Worm (Caenorhabditis elegans) whole organism, early embryonic: ENCODE measurements around the gene Y54G11A.19.

ENCODE experiments used
- B0310.2 ChIP-seq: sonication (generic microtip); optimal IDR thresholded peaks from 2 replicates; lab custom pipeline; 2016; ENCODE audit warnings: mild to moderate bottlenecking, missing genetic modification characterization, missing compliant biosample characterization
- F13C5.2 ChIP-seq: sonication (generic microtip); optimal IDR thresholded peaks from 2 replicates; lab custom pipeline; 2017; ENCODE audit warnings: mild to moderate bottlenecking, missing genetic modification characterization, inconsistent platforms, missing compliant biosample characterization
- aly-1 ChIP-seq: sonication (generic microtip); optimal IDR thresholded peaks from 2 replicates; lab custom pipeline; 2016; ENCODE audit warnings: missing genetic modification characterization, missing compliant biosample characterization
- ama-1 ChIP-seq: fragments of 150-350 bp; optimal IDR thresholded peaks from 2 replicates; lab custom pipeline; 2014
- ceh-13 ChIP-seq: fragments of 200-800 bp; sonication (Bioruptor generic); optimal IDR thresholded peaks from 2 replicates; lab custom pipeline; 2018; ENCODE audit warnings: mild to moderate bottlenecking, missing genetic modification characterization, missing compliant biosample characterization
- ceh-36 ChIP-seq: sonication (generic microtip); optimal IDR thresholded peaks from 2 replicates; lab custom pipeline; 2016; ENCODE audit warnings: missing genetic modification characterization, inconsistent platforms, missing compliant biosample characterization
- ets-7 ChIP-seq: sonication (generic microtip); optimal IDR thresholded peaks from 2 replicates; lab custom pipeline; 2016; ENCODE audit warnings: missing genotype, missing genetic modification characterization, missing compliant biosample characterization
- flt-1 ChIP-seq: fragments of 200-800 bp; sonication (Bioruptor generic); IDR thresholded peaks from 2 replicates; pipeline ENCODE4 v1.3.6; 2022; ENCODE audit warnings: missing genetic modification characterization, missing compliant biosample characterization
- hmbx-1 ChIP-seq: sonication (generic microtip); optimal IDR thresholded peaks from 2 replicates; lab custom pipeline; 2016; ENCODE audit warnings: mild to moderate bottlenecking, missing genetic modification characterization, missing compliant biosample characterization
- hmg-4 ChIP-seq: fragments of 200-800 bp; sonication (Bioruptor generic); optimal IDR thresholded peaks from 2 replicates; lab custom pipeline; 2018; ENCODE audit warnings: mild to moderate bottlenecking, missing genetic modification characterization, missing compliant biosample characterization
- hnd-1 ChIP-seq: sonication (generic microtip); optimal IDR thresholded peaks from 2 replicates; lab custom pipeline; 2016; ENCODE audit warnings: missing genetic modification characterization, missing compliant biosample characterization
- pes-1 ChIP-seq: fragments of 200-800 bp; sonication (Bioruptor generic); IDR thresholded peaks from 2 replicates; pipeline ENCODE4 v1.3.6; 2022; ENCODE audit warnings: missing genetic modification reagents, missing genetic modification characterization, missing compliant biosample characterization
- scrt-1 ChIP-seq: fragments of 200-800 bp; sonication (Bioruptor generic); IDR thresholded peaks from 2 replicates; pipeline ENCODE4 v1.3.6; 2022; ENCODE audit warnings: missing genetic modification characterization, missing compliant biosample characterization
- sea-1 ChIP-seq: fragments of 200-800 bp; sonication (Bioruptor generic); conservative IDR thresholded peaks from 2 replicates; pipeline ENCODE4 v1.3.6; 2022; ENCODE audit warnings: missing genetic modification characterization, missing compliant biosample characterization
- tbx-11 ChIP-seq: fragments of 200-800 bp; sonication (Bioruptor generic); IDR thresholded peaks from 2 replicates; pipeline ENCODE4 v1.3.6; 2022; ENCODE audit warnings: missing genetic modification characterization, missing compliant biosample characterization
- tbx-37 ChIP-seq: fragments of 200-800 bp; sonication (Bioruptor generic); conservative IDR thresholded peaks from 2 replicates; pipeline ENCODE4 v1.3.6; 2022; ENCODE audit warnings: missing genetic modification reagents, missing genetic modification characterization, missing compliant biosample characterization
- tra-4 ChIP-seq: sonication (generic microtip); optimal IDR thresholded peaks from 2 replicates; lab custom pipeline; 2017; ENCODE audit warnings: missing genetic modification characterization, missing compliant biosample characterization

Y54G11A.19 gene

DNA sequence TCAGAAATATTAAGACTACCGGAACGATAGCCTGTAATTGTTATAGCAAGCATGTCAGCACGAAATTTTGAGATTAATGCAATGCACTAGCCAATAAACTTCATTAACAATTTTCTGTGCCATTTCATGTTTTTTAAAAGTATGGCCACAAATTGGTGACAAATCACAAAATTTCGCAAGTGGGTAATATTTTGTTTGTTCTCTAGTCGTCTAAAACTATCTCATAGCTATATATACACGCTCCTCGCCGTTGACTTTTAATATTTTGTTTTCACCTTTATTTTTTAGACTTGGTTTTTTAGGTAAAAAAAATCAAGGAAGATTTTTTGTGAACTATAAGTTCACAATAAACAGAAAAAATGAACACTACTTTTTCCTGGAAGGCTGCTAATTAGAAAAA, 34.2 kb upstream of the Y54G11A.19 start:
- TF ChIP-seq tbx-11 (GFP tag; lab: Robert Waterston, UW): no peak
- no peak for TF ChIP-seq ceh-36
- no peak for TF ChIP-seq aly-1
- no peak for TF ChIP-seq ceh-13 (GFP tag; lab: Kevin White, UChicago)
- TF ChIP-seq ets-7 (tag; lab: Kevin White, UChicago): no peak
- no peak for TF ChIP-seq hmbx-1 (tag; lab: Kevin White, UChicago)
- TF ChIP-seq flt-1 (GFP tag; lab: Robert Waterston, UW): no peak
- TF ChIP-seq B0310.2 (tag; lab: Kevin White, UChicago): no peak
- no peak for TF ChIP-seq scrt-1 (GFP tag; lab: Robert Waterston, UW)
- no peak for TF ChIP-seq tra-4 (tag; lab: Kevin White, UChicago)
- TF ChIP-seq ama-1 (lab: Kevin White, UChicago): no peak
- no peak for TF ChIP-seq tbx-37 (GFP tag; lab: Robert Waterston, UW)
- TF ChIP-seq sea-1 (GFP tag; lab: Robert Waterston, UW): no peak
- no peak for TF ChIP-seq F13C5.2 (tag; lab: Kevin White, UChicago)
- no peak for TF ChIP-seq pes-1 (GFP tag; lab: Robert Waterston, UW)
- no peak for TF ChIP-seq hnd-1 (tag; lab: Kevin White, UChicago)

DNA sequence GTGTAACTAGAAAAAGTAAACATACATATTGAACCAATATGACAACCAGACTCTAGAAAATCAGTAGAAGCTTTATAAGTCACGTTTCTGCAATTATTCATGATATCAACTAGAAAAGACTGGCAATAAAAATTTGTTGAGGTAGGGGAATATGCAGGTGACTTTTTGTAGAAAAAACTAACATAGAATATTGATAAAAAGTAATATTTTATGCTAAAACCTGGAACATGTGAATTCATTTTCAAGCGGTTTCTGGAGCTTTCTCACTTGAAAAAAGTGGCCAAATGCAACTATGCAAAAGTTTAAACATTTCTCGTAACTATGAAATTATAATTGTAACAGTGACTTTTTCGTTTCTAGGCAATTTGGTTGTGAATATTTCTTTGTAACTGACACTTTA, 32.3 kb upstream of the Y54G11A.19 start, which contains the start of gene srh-42:
Gene srh-42, minus strand, starts transcription at position 101 of the 400 bp plus-strand sequence.
- TF ChIP-seq B0310.2 (tag; lab: Kevin White, UChicago): no peak

- TF ChIP-seq hmg-4 (GFP tag; lab: Kevin White, UChicago) (no peak), aly-1 (no peak), pes-1 (GFP tag; lab: Robert Waterston, UW) (no peak), F13C5.2 (tag; lab: Kevin White, UChicago) (no peak), flt-1 (GFP tag; lab: Robert Waterston, UW) (no peak), ama-1 (lab: Kevin White, UChicago) (no peak), ets-7 (tag; lab: Kevin White, UChicago) (no peak), hmbx-1 (tag; lab: Kevin White, UChicago) (no peak), hnd-1 (tag; lab: Kevin White, UChicago) (no peak), ceh-13 (GFP tag; lab: Kevin White, UChicago) (no peak), scrt-1 (GFP tag; lab: Robert Waterston, UW) (no peak), B0310.2 (tag; lab: Kevin White, UChicago) (no peak), tbx-37 (GFP tag; lab: Robert Waterston, UW) (no peak), tra-4 (tag; lab: Kevin White, UChicago) (no peak)
Observed at ce11 chrII:14287277-14287676, 30.6 kb upstream of the Y54G11A.19 start, which contains the start of gene srh-41. TSS of gene srh-41 (minus strand) at chrII:14287377.

DNA sequence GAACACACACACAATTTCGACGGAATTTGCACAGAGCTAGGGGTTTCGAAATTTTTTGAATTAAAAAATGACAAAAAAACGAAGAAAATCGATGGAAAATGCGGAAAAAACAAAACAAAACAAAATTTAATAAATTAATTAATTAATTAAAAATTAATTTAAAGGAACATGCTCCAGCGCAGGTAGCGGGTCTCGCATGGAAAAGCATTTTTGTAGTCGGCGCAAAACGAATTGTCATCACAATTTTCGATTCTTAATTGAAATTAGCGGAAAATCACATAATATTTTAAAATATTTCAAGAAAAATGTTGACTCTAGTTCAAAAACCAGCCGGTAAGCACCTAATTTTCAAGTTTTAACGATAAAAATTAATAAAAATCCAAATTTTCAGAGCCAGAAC, 19.7 kb upstream of the Y54G11A.19 start, which contains the start of gene Y54G11A.3:
Gene Y54G11A.3, plus strand, starts transcription at position 213 of the 400 bp plus-strand sequence.
- TF ChIP-seq hmbx-1 (tag; lab: Kevin White, UChicago) (no peak), ama-1 (lab: Kevin White, UChicago) (no peak), tra-4 (tag; lab: Kevin White, UChicago) (no peak), ets-7 (tag; lab: Kevin White, UChicago) (no peak), ceh-13 (GFP tag; lab: Kevin White, UChicago) (no peak), scrt-1 (GFP tag; lab: Robert Waterston, UW) (no peak), flt-1 (GFP tag; lab: Robert Waterston, UW) (no peak), tbx-37 (GFP tag; lab: Robert Waterston, UW) (no peak), sea-1 (GFP tag; lab: Robert Waterston, UW) (no peak), aly-1 (no peak), hmg-4 (GFP tag; lab: Kevin White, UChicago) (no peak), B0310.2 (tag; lab: Kevin White, UChicago) (no peak), hnd-1 (tag; lab: Kevin White, UChicago) (no peak), ceh-36 (no peak), F13C5.2 (tag; lab: Kevin White, UChicago) (no peak)

ce11 chrII:14269839-14270238, 13.2 kb upstream of the Y54G11A.19 start:
- no peak for TF ChIP-seq pes-1 (GFP tag; lab: Robert Waterston, UW)
- TF ChIP-seq scrt-1 (GFP tag; lab: Robert Waterston, UW): no peak
- no peak for TF ChIP-seq flt-1 (GFP tag; lab: Robert Waterston, UW)
- TF ChIP-seq hmbx-1 (tag; lab: Kevin White, UChicago): no peak
- TF ChIP-seq hnd-1 (tag; lab: Kevin White, UChicago): no peak
- no peak for TF ChIP-seq sea-1 (GFP tag; lab: Robert Waterston, UW)
- no peak for TF ChIP-seq ceh-36
- no peak for TF ChIP-seq hmg-4 (GFP tag; lab: Kevin White, UChicago)
- no peak for TF ChIP-seq ets-7 (tag; lab: Kevin White, UChicago)
- TF ChIP-seq aly-1: no peak
- TF ChIP-seq B0310.2 (tag; lab: Kevin White, UChicago): no peak
- no peak for TF ChIP-seq tbx-11 (GFP tag; lab: Robert Waterston, UW)
- no peak for TF ChIP-seq tbx-37 (GFP tag; lab: Robert Waterston, UW)
- no peak for TF ChIP-seq tra-4 (tag; lab: Kevin White, UChicago)
- no peak for TF ChIP-seq F13C5.2 (tag; lab: Kevin White, UChicago)
- TF ChIP-seq ama-1 (lab: Kevin White, UChicago): no peak

DNA sequence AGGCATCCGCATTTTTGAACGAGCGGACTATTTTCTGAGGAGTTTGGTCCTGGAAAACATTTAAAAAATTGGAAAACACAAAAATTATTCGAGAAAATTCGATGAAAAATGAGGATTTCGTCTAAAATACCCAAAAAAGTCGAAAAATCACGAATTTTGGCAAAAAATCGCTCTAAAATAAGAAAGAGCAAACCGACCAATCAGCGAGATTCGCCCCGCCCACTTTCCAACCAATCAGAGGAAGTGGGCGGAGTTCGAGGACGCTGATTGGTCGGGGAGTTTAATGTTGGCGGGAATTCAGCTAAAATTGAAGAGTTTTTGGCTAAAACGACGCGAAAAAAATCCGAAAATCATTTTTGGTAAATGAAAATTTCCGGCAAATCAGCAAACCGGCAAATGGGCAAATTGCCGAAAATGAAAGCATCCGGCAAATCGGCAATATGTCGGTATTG, 12.5 kb upstream of the Y54G11A.19 start, which contains the start of gene Y54G11A.1:
Gene Y54G11A.1, minus strand, starts transcription at position 51 of the 452 bp plus-strand sequence.
- TF ChIP-seq scrt-1 (GFP tag; lab: Robert Waterston, UW): no peak

- TF ChIP-seq tbx-11 (GFP tag; lab: Robert Waterston, UW) (no peak), ceh-36 (no peak), tbx-37 (GFP tag; lab: Robert Waterston, UW) (no peak), ama-1 (lab: Kevin White, UChicago) (no peak)
Observed at ce11 chrII:14257943-14258342, 1.3 kb upstream of the Y54G11A.19 start.
